Worm (Caenorhabditis elegans) whole organism, L4 larva: ENCODE data around the gene str-217.

Source experiments
- D1046.2 ChIP-seq: fragments of 200-800 bp; sonication (Bioruptor generic); IDR thresholded peaks from 2 replicates; pipeline ENCODE4 v1.3.6; 2022; ENCODE audit warnings: missing genetic modification characterization, missing compliant biosample characterization
- aha-1 ChIP-seq: fragments of 150-350 bp; peaks from one replicate; lab custom pipeline; 2014; ENCODE audit warnings: missing biosample characterization, missing genetic modification characterization
- ama-1 ChIP-seq: fragments of 150-350 bp; optimal IDR thresholded peaks from 2 replicates; lab custom pipeline; 2014; ENCODE audit warnings: inconsistent platforms, mixed read lengths
- ceh-62 ChIP-seq: sonication (generic microtip); optimal IDR thresholded peaks from 2 replicates; lab custom pipeline; 2017; ENCODE audit warnings: missing biosample characterization, missing genetic modification characterization
- daf-12 ChIP-seq: fragments of 150-350 bp; optimal IDR thresholded peaks from 2 replicates; lab custom pipeline; 2014; ENCODE audit warnings: missing biosample characterization, missing genetic modification reagents, missing genetic modification characterization
- dpl-1 ChIP-seq: fragments of 150-350 bp; optimal IDR thresholded peaks from 2 replicates; lab custom pipeline; 2014; ENCODE audit warnings: missing biosample characterization, missing genetic modification reagents, missing genetic modification characterization
- lin-1 ChIP-seq: fragments of 200-800 bp; sonication (Bioruptor generic); IDR thresholded peaks from 2 replicates; pipeline ENCODE4 v1.3.6; 2022; ENCODE audit warnings: missing genetic modification reagents, missing genetic modification characterization, missing compliant biosample characterization
- lsy-2 ChIP-seq, 2 experiments: fragments of 150-350 bp in 1 of 2; sonication (generic microtip) in 1 of 2; optimal IDR thresholded peaks; 2 replicates each; lab custom pipeline; 2014 to 2017; ENCODE audit warnings: missing biosample characterization in 2 of 2, missing genetic modification characterization in 2 of 2
- vab-7 ChIP-seq: fragments of 200-800 bp; sonication (Bioruptor generic); IDR thresholded peaks from 2 replicates; pipeline ENCODE4 v1.3.6; 2022; ENCODE audit warnings: missing genetic modification reagents, missing genetic modification characterization, missing compliant biosample characterization
- zip-2 ChIP-seq: fragments of 150-350 bp; optimal IDR thresholded peaks from 2 replicates; lab custom pipeline; 2014; ENCODE audit warnings: missing biosample characterization, missing genetic modification characterization

ce11 chrV:17000204-17000603 is at the start of gene str-217:
- TF ChIP-seq daf-12 (tag; lab: Kevin White, UChicago) (no peak), D1046.2 (GFP tag; lab: Robert Waterston, UW) (no peak), aha-1 (tag; lab: Kevin White, UChicago) (no peak), zip-2 (tag; lab: Kevin White, UChicago) (no peak), ama-1 (lab: Kevin White, UChicago) (no peak), lin-1 (GFP tag; lab: Robert Waterston, UW) (no peak), vab-7 (GFP tag; lab: Robert Waterston, UW) (no peak), ceh-62 (no peak), lsy-2 (tag; optimal IDR thresholded peaks at IDR 0.05; lab: Kevin White, UChicago) (no peak), dpl-1 (GFP tag; lab: Kevin White, UChicago) (no peak)
